Worm (Caenorhabditis elegans) whole organism, L3 larva: Measurements from ENCODE around the gene msp-58.

ENCODE experiments used
- ZK546.5 ChIP-seq: sonication (generic microtip); optimal IDR thresholded peaks from 2 replicates; lab custom pipeline; 2017; ENCODE audit warnings: missing biosample characterization, missing genetic modification characterization
- ama-1 ChIP-seq: fragments of 150-350 bp; optimal IDR thresholded peaks from 2 replicates; lab custom pipeline; 2018
- elt-3 ChIP-seq, 3 experiments: fragments of 150-350 bp in 1 of 3; sonication (generic microtip) in 2 of 3; optimal IDR thresholded peaks; 2 replicates in 2 of 3; 4 replicates in 1 of 3; lab custom pipeline; 2014 to 2017; ENCODE audit warnings: missing biosample characterization in 3 of 3, missing genetic modification characterization in 3 of 3
- lin-39 ChIP-seq: fragments of 150-350 bp; optimal IDR thresholded peaks from 2 replicates; lab custom pipeline; 2018; ENCODE audit warnings: missing biosample characterization, missing genetic modification reagents, missing genetic modification characterization
- mdl-1 ChIP-seq: fragments of 150-350 bp; optimal IDR thresholded peaks from 2 replicates; lab custom pipeline; 2014; ENCODE audit warnings: missing biosample characterization, missing genetic modification characterization
- nfya-1 ChIP-seq: sonication (generic microtip); optimal IDR thresholded peaks from 2 replicates; lab custom pipeline; 2017; ENCODE audit warnings: missing genetic modification characterization, mild to moderate bottlenecking, missing compliant biosample characterization, antibody characterized with exemption, moderate library complexity; ENCODE audit not compliant: insufficient read depth
- nhr-28 ChIP-seq: fragments of 150-350 bp; optimal IDR thresholded peaks from 2 replicates; lab custom pipeline; 2014; ENCODE audit warnings: missing biosample characterization, missing genetic modification characterization
- snpc-4 ChIP-seq: fragments of 150-350 bp; optimal IDR thresholded peaks from 2 replicates; lab custom pipeline; 2014; ENCODE audit warnings: missing biosample characterization, missing genetic modification characterization

DNA sequence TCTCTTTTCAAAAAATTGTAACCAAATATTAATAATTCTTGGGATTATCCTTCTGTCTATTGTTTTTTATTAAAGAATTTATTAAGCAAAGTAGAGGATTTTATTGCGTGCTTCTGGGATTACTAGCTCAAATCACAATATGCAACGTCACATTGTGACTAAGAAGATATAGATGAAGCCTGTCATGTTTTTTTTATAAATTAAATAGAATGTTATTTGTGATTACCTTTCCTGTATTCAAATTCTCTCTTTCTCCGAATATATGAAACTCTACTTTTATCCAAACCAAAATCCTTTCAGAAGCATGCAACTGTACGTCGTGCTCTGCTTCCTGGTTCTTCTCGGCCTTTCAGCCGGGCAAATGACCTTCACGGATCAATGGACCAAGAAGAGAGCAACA lies 17.8 kb upstream of the msp-58 start, which contains the start of gene nlp-47:
- no peak for TF ChIP-seq elt-3 (tag; optimal IDR thresholded peaks at IDR 0.05; lab: Kevin White, UChicago)
- TF ChIP-seq lin-39 (tag; lab: Kevin White, UChicago), result no peak
- TF ChIP-seq snpc-4 (tag; lab: Kevin White, UChicago), result no peak
- TF ChIP-seq ama-1 (lab: Kevin White, UChicago), result no peak
- no peak for TF ChIP-seq mdl-1 (tag; lab: Kevin White, UChicago)
- TF ChIP-seq nfya-1 (tag; lab: Kevin White, UChicago), result no peak
- TF ChIP-seq ZK546.5, result no peak
- no peak for TF ChIP-seq nhr-28 (tag; lab: Kevin White, UChicago)
